Fruit fly (Drosophila melanogaster): ENCODE measurements around the gene CG6204.

The CG6204 gene

DNA sequence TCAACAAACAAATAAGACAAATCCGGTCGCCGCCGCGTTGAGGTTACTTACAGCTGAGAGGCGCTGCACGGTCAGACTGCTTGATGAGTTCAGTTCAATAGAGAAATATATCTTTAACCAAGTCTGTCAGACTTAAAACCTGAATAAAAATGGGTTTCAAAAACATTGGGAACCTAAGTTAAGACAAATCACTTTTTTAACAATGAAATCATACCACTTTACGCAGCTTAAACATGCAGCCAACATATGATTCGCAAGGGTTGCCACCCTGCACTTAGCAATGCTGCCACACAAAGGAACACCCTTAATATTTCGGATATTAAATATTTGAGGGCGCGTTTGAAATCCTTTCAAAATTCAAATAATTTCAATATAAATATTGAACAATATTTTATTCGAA, 5.0 kb upstream of the CG6204 start, which contains the start of gene CG5515 (continued):
- peak; percentile 80 for TF ChIP-seq Blimp-1 (GFP tag; optimal IDR thresholded peaks at IDR 0.05)
- peak; percentile 88 for TF ChIP-seq lilli (GFP tag; optimal IDR thresholded peaks at IDR 0.05)
- TF ChIP-seq run (tag; optimal IDR thresholded peaks at IDR 0.05) = no peak
- TF ChIP-seq CG11456 (GFP tag; IDR thresholded peaks at IDR 0.05) = peak; percentile 70
- no peak for TF ChIP-seq btn (GFP tag; optimal IDR thresholded peaks at IDR 0.05)
- TF ChIP-seq Side (GFP tag; optimal IDR thresholded peaks at IDR 0.05) = peak; percentile 62
- TF ChIP-seq Jarid2 (GFP tag; optimal IDR thresholded peaks at IDR 0.05) = no peak
- TF ChIP-seq CG34422 (GFP tag; IDR thresholded peaks at IDR 0.05) = peak; percentile 86
- TF ChIP-seq NfI (GFP tag; optimal IDR thresholded peaks at IDR 0.05) = peak; percentile 80
- peak; percentile 43 for TF ChIP-seq Six4 (GFP tag; optimal IDR thresholded peaks at IDR 0.05)
- peak; percentile 43 for TF ChIP-seq Fer2 (tag; optimal IDR thresholded peaks at IDR 0.05)
- peak; percentile 74 for TF ChIP-seq CG33213 (GFP tag; optimal IDR thresholded peaks at IDR 0.05)
- peak; percentile 48 for TF ChIP-seq eyg (GFP tag; optimal IDR thresholded peaks at IDR 0.05)
- TF ChIP-seq ham (GFP tag; IDR thresholded peaks at IDR 0.05) = peak; percentile 54; the same call in 1 of the 2 replicates
- no peak for TF ChIP-seq Dfd (GFP tag; optimal IDR thresholded peaks at IDR 0.05)
- no peak for TF ChIP-seq salm (tag; optimal IDR thresholded peaks at IDR 0.05)
- TF ChIP-seq ken (GFP tag; IDR thresholded peaks at IDR 0.05) = peak; percentile 93
- TF ChIP-seq Gsc (GFP tag; IDR thresholded peaks at IDR 0.05) = 0 out of 2 replicates have a peak, but pooled peaks have one; percentile 32
- TF ChIP-seq NK7.1 (GFP tag; optimal IDR thresholded peaks at IDR 0.05) = peak; percentile 29
- peak; percentile 59; the same call in 2 of the 3 replicates for TF ChIP-seq CG11695 (GFP tag; IDR thresholded peaks at IDR 0.05)
- peak; percentile 3 for TF ChIP-seq kni (GFP tag; optimal IDR thresholded peaks at IDR 0.05)
- peak; percentile 10; the same call in 1 of the 3 replicates for TF ChIP-seq CG3726 (GFP tag; IDR thresholded peaks at IDR 0.05)
- peak; percentile 35 for TF ChIP-seq en (GFP tag; optimal IDR thresholded peaks at IDR 0.05)
- no peak for TF ChIP-seq CG1832 (GFP tag; optimal IDR thresholded peaks at IDR 0.05)
- TF ChIP-seq Dbx (GFP tag; IDR thresholded peaks at IDR 0.05) = peak; percentile 89
- TF ChIP-seq tap (tag; optimal IDR thresholded peaks at IDR 0.05) = no peak
- TF ChIP-seq gcm (GFP tag; optimal IDR thresholded peaks at IDR 0.05) = no peak
- TF ChIP-seq oc (tag; optimal IDR thresholded peaks at IDR 0.05) = peak; percentile 43
- TF ChIP-seq Oli (tag; optimal IDR thresholded peaks at IDR 0.05) = peak; percentile 57
- no peak for TF ChIP-seq CG6854 (GFP tag; optimal IDR thresholded peaks at IDR 0.05)
- TF ChIP-seq eve (GFP tag; optimal IDR thresholded peaks at IDR 0.05) = no peak
- peak; percentile 75 for TF ChIP-seq Dll (GFP tag; IDR thresholded peaks at IDR 0.05; ENCODE audit: partially characterized antibody)
- TF ChIP-seq CG4820 (GFP tag; optimal IDR thresholded peaks at IDR 0.05) = peak; percentile 59
- TF ChIP-seq Poxn (GFP tag; IDR thresholded peaks at IDR 0.05) = no peak
- TF ChIP-seq cg (GFP tag; optimal IDR thresholded peaks at IDR 0.05) = no peak
- TF ChIP-seq Spps (tag; optimal IDR thresholded peaks at IDR 0.05) = peak; percentile 20
- TF ChIP-seq scrt (GFP tag; optimal IDR thresholded peaks at IDR 0.05) = no peak
- peak; percentile 71 for TF ChIP-seq CG16863 (GFP tag; optimal IDR thresholded peaks at IDR 0.05)
- peak; percentile 81 for TF ChIP-seq dm (GFP tag; optimal IDR thresholded peaks at IDR 0.05)
- TF ChIP-seq stc (GFP tag; IDR thresholded peaks at IDR 0.05) = peak; percentile 69
- TF ChIP-seq CG17361 (GFP tag; IDR thresholded peaks at IDR 0.05) = peak; percentile 65
- TF ChIP-seq Opbp (GFP tag; IDR thresholded peaks at IDR 0.05; ENCODE audit: partially characterized antibody) = peak; percentile 69
- TF ChIP-seq CG4707 (GFP tag; optimal IDR thresholded peaks at IDR 0.05) = no peak
- TF ChIP-seq Doc2 (GFP tag; IDR thresholded peaks at IDR 0.05) = peak; percentile 75
- TF ChIP-seq mam (GFP tag; optimal IDR thresholded peaks at IDR 0.05) = peak; percentile 66
- TF ChIP-seq Sry-β (GFP tag; optimal IDR thresholded peaks at IDR 0.05) = no peak
- no peak for TF ChIP-seq Camta (GFP tag; optimal IDR thresholded peaks at IDR 0.05)
- TF ChIP-seq Hr78 (GFP tag; optimal IDR thresholded peaks at IDR 0.05) = no peak
- no peak for TF ChIP-seq CG43689 (GFP tag; IDR thresholded peaks at IDR 0.05)
- peak; percentile 44 for TF ChIP-seq CG3995 (GFP tag; optimal IDR thresholded peaks at IDR 0.05)
- TF ChIP-seq CG13624 (GFP tag; optimal IDR thresholded peaks at IDR 0.05) = peak; percentile 82
